Worm (Caenorhabditis elegans) whole organism, young adult: ENCODE measurements around the gene W10C6.2.
"Not testable (repeated sequence)": the region's sequence is repeated elsewhere in the genome, so short reads cannot be mapped to it uniquely, and the experiment has no call there.

Source experiments
- B0035.1 ChIP-seq: sonication (generic microtip); optimal IDR thresholded peaks from 2 replicates; lab custom pipeline; 2016; ENCODE audit warnings: missing genetic modification characterization, mild to moderate bottlenecking, missing compliant biosample characterization, missing genotype, missing genetic modification reagents
- C06A6.2 ChIP-seq: fragments of 200-800 bp; sonication (Bioruptor generic); conservative IDR thresholded peaks from 2 replicates; pipeline ENCODE4 v1.3.6; 2022; ENCODE audit warnings: missing genetic modification characterization, missing compliant biosample characterization
- F37B4.10 ChIP-seq: fragments of 200-800 bp; sonication (Bioruptor generic); IDR thresholded peaks from 2 replicates; pipeline ENCODE4 v1.3.6; 2022; ENCODE audit warnings: missing genetic modification characterization, missing compliant biosample characterization
- F49E8.2 ChIP-seq: sonication (generic microtip); optimal IDR thresholded peaks from 3 replicates; lab custom pipeline; 2017; ENCODE audit warnings: missing genetic modification characterization, mild to moderate bottlenecking, missing compliant biosample characterization, antibody characterized with exemption, moderate library complexity; ENCODE audit not compliant: insufficient read depth
- F55B11.4 ChIP-seq: sonication (generic microtip); optimal IDR thresholded peaks from 2 replicates; lab custom pipeline; 2016; ENCODE audit warnings: missing compliant biosample characterization, missing genetic modification characterization, borderline replicate concordance; ENCODE audit not compliant: insufficient read depth
- Y67H2A.10 ChIP-seq: fragments of 200-800 bp; sonication (Bioruptor generic); conservative IDR thresholded peaks from 2 replicates; pipeline ENCODE4 v1.3.6; 2022; ENCODE audit warnings: missing genetic modification reagents, missing genetic modification characterization, missing compliant biosample characterization
- akir-1 ChIP-seq: fragments of 200-800 bp; sonication (Bioruptor generic); optimal IDR thresholded peaks from 2 replicates; lab custom pipeline; 2018; ENCODE audit warnings: mild to moderate bottlenecking, missing genetic modification characterization, moderate library complexity, missing compliant biosample characterization
- aptf-2 ChIP-seq: fragments of 200-800 bp; sonication (Bioruptor generic); conservative IDR thresholded peaks from 2 replicates; pipeline ENCODE4 v1.3.6; 2022; ENCODE audit warnings: missing genetic modification reagents, missing genetic modification characterization, missing compliant biosample characterization
- athp-1 ChIP-seq: sonication (generic microtip); optimal IDR thresholded peaks from 2 replicates; lab custom pipeline; 2017; ENCODE audit warnings: mild to moderate bottlenecking, missing genetic modification characterization, missing compliant biosample characterization
- attf-5 ChIP-seq: fragments of 200-800 bp; sonication (Bioruptor generic); optimal IDR thresholded peaks from 2 replicates; lab custom pipeline; 2018; ENCODE audit warnings: mild to moderate bottlenecking, missing genetic modification characterization, missing compliant biosample characterization
- attf-6 ChIP-seq: fragments of 200-800 bp; sonication (Bioruptor generic); IDR thresholded peaks from 2 replicates; pipeline ENCODE4 v1.3.6; 2022; ENCODE audit warnings: missing genetic modification reagents, missing genetic modification characterization, missing compliant biosample characterization
- cebp-1 ChIP-seq, 2 experiments: fragments of 200-800 bp in 1 of 2; sonication (Bioruptor generic) in 1 of 2; sonication (generic microtip) in 1 of 2; IDR thresholded peaks in 1 of 2; optimal IDR thresholded peaks in 1 of 2; 2 replicates each; pipeline versions ENCODE4 v1.3.6 to Lab custom; 2017 to 2022; ENCODE audit warnings: missing compliant biosample characterization in 2 of 2, missing genetic modification characterization in 2 of 2, mild to moderate bottlenecking in 1 of 2, missing genetic modification reagents in 1 of 2, moderate library complexity in 1 of 2
- ceh-100 ChIP-seq: fragments of 200-800 bp; sonication (Bioruptor generic); IDR thresholded peaks from 2 replicates; pipeline ENCODE4 v1.3.6; 2022; ENCODE audit warnings: missing genetic modification reagents, missing genetic modification characterization, missing compliant biosample characterization
- ceh-58 ChIP-seq: fragments of 200-800 bp; sonication (Bioruptor generic); IDR thresholded peaks from 2 replicates; pipeline ENCODE4 v1.3.6; 2022; ENCODE audit warnings: missing genetic modification characterization, missing compliant biosample characterization
- ceh-91 ChIP-seq: fragments of 200-800 bp; sonication (Bioruptor generic); IDR thresholded peaks from 2 replicates; pipeline ENCODE4 v1.3.6; 2022; ENCODE audit warnings: missing genetic modification reagents, missing genetic modification characterization, missing compliant biosample characterization
- chd-7 ChIP-seq: sonication (generic microtip); optimal IDR thresholded peaks from 2 replicates; lab custom pipeline; 2016; ENCODE audit warnings: mild to moderate bottlenecking, missing genetic modification characterization, moderate library complexity, missing compliant biosample characterization
- dox-1 ChIP-seq: fragments of 200-800 bp; sonication (Bioruptor generic); IDR thresholded peaks from 2 replicates; pipeline ENCODE4 v1.3.6; 2022; ENCODE audit warnings: missing genetic modification reagents, missing genetic modification characterization, missing compliant biosample characterization
- dpff-1 ChIP-seq: sonication (generic microtip); optimal IDR thresholded peaks from 2 replicates; lab custom pipeline; 2017; ENCODE audit warnings: mild to moderate bottlenecking, missing genetic modification characterization, missing compliant biosample characterization
- egl-18 ChIP-seq: fragments of 200-800 bp; sonication (Bioruptor generic); IDR thresholded peaks from 2 replicates; pipeline ENCODE4 v1.3.6; 2022; ENCODE audit warnings: missing genetic modification reagents, missing genetic modification characterization, missing compliant biosample characterization
- hlh-12 ChIP-seq: sonication (generic microtip); optimal IDR thresholded peaks from 2 replicates; lab custom pipeline; 2016; ENCODE audit warnings: missing genetic modification characterization, missing compliant biosample characterization
- hsf-1 ChIP-seq: fragments of 200-800 bp; sonication (Bioruptor generic); IDR thresholded peaks from 2 replicates; pipeline ENCODE4 v1.3.6; 2022; ENCODE audit warnings: missing genetic modification reagents, missing genetic modification characterization, missing compliant biosample characterization
- lin-26 ChIP-seq: fragments of 200-800 bp; sonication (Bioruptor generic); IDR thresholded peaks from 2 replicates; pipeline ENCODE4 v1.3.6; 2022; ENCODE audit warnings: missing genetic modification reagents, missing genetic modification characterization, missing compliant biosample characterization
- lin-35 ChIP-seq, 3 experiments: fragments of 150-350 bp in 2 of 3; sonication (generic microtip) in 1 of 3; optimal IDR thresholded peaks; 2 replicates each; lab custom pipeline; 2014 to 2018; ENCODE audit warnings: missing biosample characterization in 3 of 3, missing genetic modification characterization in 3 of 3, missing genetic modification reagents in 3 of 3
- madf-3 ChIP-seq: fragments of 200-800 bp; sonication (Bioruptor generic); IDR thresholded peaks from 2 replicates; pipeline ENCODE4 v1.3.6; 2022; ENCODE audit warnings: missing genetic modification reagents, missing genetic modification characterization, missing compliant biosample characterization
- mcd-1 ChIP-seq: fragments of 200-800 bp; sonication (Bioruptor generic); IDR thresholded peaks from 2 replicates; pipeline ENCODE4 v1.3.6; 2022; ENCODE audit warnings: missing genetic modification reagents, missing genetic modification characterization, missing compliant biosample characterization
- nhr-120 ChIP-seq: fragments of 200-800 bp; sonication (Bioruptor generic); IDR thresholded peaks from 2 replicates; pipeline ENCODE4 v1.3.6; 2022; ENCODE audit warnings: missing genetic modification characterization, missing compliant biosample characterization
- nhr-27 ChIP-seq: fragments of 200-800 bp; sonication (Bioruptor generic); optimal IDR thresholded peaks from 2 replicates; lab custom pipeline; 2018; ENCODE audit warnings: mild to moderate bottlenecking, missing genetic modification characterization, moderate library complexity, missing compliant biosample characterization
- nhr-80 ChIP-seq: sonication (generic microtip); optimal IDR thresholded peaks from 2 replicates; lab custom pipeline; 2016; ENCODE audit warnings: missing genetic modification characterization, missing compliant biosample characterization
- snpc-1.1 ChIP-seq: sonication (generic microtip); optimal IDR thresholded peaks from 2 replicates; lab custom pipeline; 2017; ENCODE audit warnings: missing genetic modification characterization, mild to moderate bottlenecking, missing compliant biosample characterization, antibody characterized with exemption, moderate library complexity, missing genotype, missing genetic modification reagents; ENCODE audit not compliant: insufficient read depth
- snpc-3.4 ChIP-seq: sonication (generic microtip); optimal IDR thresholded peaks from 2 replicates; lab custom pipeline; 2017; ENCODE audit warnings: missing genetic modification characterization, mild to moderate bottlenecking, missing compliant biosample characterization, antibody characterized with exemption, moderate library complexity, missing genotype, missing genetic modification reagents
- snpc-4 ChIP-seq, 5 experiments: fragments of 150-350 bp in 1 of 5; sonication (generic microtip) in 4 of 5; optimal IDR thresholded peaks; 2 replicates each; lab custom pipeline; 2014 to 2018; ENCODE audit warnings: missing genetic modification characterization in 5 of 5, missing biosample characterization in 3 of 5, antibody characterized with exemption in 2 of 5, mild to moderate bottlenecking in 2 of 5, missing compliant biosample characterization in 2 of 5, missing genotype in 2 of 5, moderate library complexity in 2 of 5, missing genetic modification reagents in 1 of 5
- tbp1 ChIP-seq: fragments of 200-800 bp; sonication (Bioruptor generic); optimal IDR thresholded peaks from 2 replicates; lab custom pipeline; 2018; ENCODE audit warnings: mild to moderate bottlenecking, missing genetic modification characterization, missing compliant biosample characterization
- unc-130 ChIP-seq: sonication (generic microtip); optimal IDR thresholded peaks from 2 replicates; lab custom pipeline; 2016; ENCODE audit warnings: missing genetic modification reagents, missing genetic modification characterization, missing compliant biosample characterization
- unc-62 ChIP-seq: fragments of 150-350 bp; optimal IDR thresholded peaks from 2 replicates; lab custom pipeline; 2014; ENCODE audit warnings: missing biosample characterization, missing genetic modification reagents, missing genetic modification characterization
- xnd-1 ChIP-seq: sonication (generic microtip); optimal IDR thresholded peaks from 2 replicates; lab custom pipeline; 2016; ENCODE audit warnings: missing genotype, missing genetic modification reagents, missing genetic modification characterization, missing compliant biosample characterization
- zfh-2 ChIP-seq: fragments of 200-800 bp; sonication (Bioruptor generic); conservative IDR thresholded peaks from 2 replicates; pipeline ENCODE4 v1.3.6; 2022; ENCODE audit warnings: missing genetic modification reagents, missing genetic modification characterization, missing compliant biosample characterization
- zim-3 ChIP-seq: sonication (generic microtip); optimal IDR thresholded peaks from 2 replicates; lab custom pipeline; 2017; ENCODE audit warnings: mild to moderate bottlenecking, missing genetic modification characterization, moderate library complexity, missing compliant biosample characterization
- ztf-18 ChIP-seq: sonication (generic microtip); optimal IDR thresholded peaks from 2 replicates; lab custom pipeline; 2016; ENCODE audit warnings: missing genotype, mild to moderate bottlenecking, missing genetic modification characterization, missing compliant biosample characterization
- ztf-22 ChIP-seq: fragments of 200-800 bp; sonication (Bioruptor generic); optimal IDR thresholded peaks from 2 replicates; lab custom pipeline; 2018; ENCODE audit warnings: mild to moderate bottlenecking, missing genetic modification characterization, moderate library complexity, missing compliant biosample characterization
- ztf-26 ChIP-seq: sonication (generic microtip); optimal IDR thresholded peaks from 2 replicates; lab custom pipeline; 2017; ENCODE audit warnings: missing genetic modification characterization, missing compliant biosample characterization
- ztf-6 ChIP-seq: fragments of 200-800 bp; sonication (Bioruptor generic); IDR thresholded peaks from 2 replicates; pipeline ENCODE4 v1.3.6; 2022; ENCODE audit warnings: missing genetic modification reagents, missing genetic modification characterization, missing compliant biosample characterization

W10C6.2 gene

DNA sequence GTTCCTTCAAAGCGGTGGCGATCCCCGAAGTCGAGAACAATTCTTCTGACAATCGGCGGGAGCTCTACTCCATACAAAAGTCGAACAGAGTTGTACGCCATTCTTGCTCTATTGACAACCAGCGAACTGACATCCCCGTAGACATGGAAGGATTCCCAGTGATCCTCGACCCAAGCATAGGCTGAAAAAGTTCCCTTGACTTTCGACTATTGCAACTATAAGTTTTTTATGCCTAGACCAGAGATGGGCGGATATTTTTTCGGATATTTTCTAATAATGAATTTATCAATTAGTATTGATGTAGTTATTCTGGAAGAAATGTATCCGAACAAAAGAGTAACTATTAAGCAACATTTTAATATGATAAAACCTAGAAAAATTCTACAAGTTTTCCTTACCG, at the start of gene W10C6.2:
W10C6.2 (minus strand) TSS at position 101 of the 400 bp plus-strand sequence.
- not testable (repeated sequence) for TF ChIP-seq ztf-26; madf-3 (GFP tag; lab: Robert Waterston, UW); unc-130 (GFP tag; lab: Kevin White, UChicago)

DNA sequence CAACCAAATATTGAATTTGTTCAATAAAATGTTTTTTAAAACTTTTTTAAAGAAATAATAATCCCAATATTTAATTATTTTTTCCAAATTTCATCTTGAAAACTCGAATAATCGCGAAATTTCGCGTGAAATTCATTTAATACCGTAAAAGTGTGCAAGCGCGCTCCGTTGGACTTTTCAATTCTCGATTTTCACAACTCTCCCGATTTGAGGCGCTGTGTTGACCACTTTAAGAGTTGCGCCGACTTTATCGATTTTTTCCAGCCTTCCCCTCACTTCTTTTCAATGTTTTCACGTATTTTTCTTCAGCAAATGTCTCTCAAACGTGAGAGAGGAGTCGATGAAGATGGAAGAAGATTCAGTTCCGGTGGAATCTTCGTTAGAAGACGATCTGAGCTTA, 48.8 kb upstream of the W10C6.2 start:
- peak; percentile 65 for TF ChIP-seq mcd-1 (GFP tag; lab: Robert Waterston, UW)

DNA sequence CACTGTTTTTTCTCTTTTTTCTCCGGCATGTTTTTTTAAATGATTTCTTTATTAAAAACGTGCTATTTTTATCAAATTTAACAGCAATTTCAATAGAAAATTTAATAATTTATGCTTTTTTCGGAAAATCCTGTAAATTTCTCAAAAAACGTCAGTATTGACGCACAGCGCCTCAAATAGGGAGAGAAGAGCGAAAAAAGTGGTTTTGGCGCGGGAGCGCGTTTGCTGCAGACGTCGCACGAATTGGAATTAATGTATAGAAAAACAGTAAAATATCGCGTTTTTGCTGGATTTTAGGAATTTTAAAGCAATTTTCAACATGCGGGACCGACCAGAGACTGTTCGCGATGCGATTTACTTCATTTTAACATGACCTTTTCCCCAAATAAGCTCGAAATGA, 47.2 kb upstream of the W10C6.2 start:
- TF ChIP-seq snpc-4 (GFP tag; optimal IDR thresholded peaks at IDR 0.05; lab: Kevin White, UChicago): not testable (repeated sequence)
- peak in 1 of 4 experiments; percentile 31 for TF ChIP-seq snpc-4 (tag; optimal IDR thresholded peaks at IDR 0.05; lab: Kevin White, UChicago)
- peak; percentile 35 for TF ChIP-seq attf-5 (GFP tag; lab: Kevin White, UChicago)
- peak; percentile 80 for TF ChIP-seq ceh-100 (GFP tag; lab: Robert Waterston, UW)
- TF ChIP-seq mcd-1 (GFP tag; lab: Robert Waterston, UW): peak; percentile 75
- peak; percentile 58 for TF ChIP-seq dox-1

DNA sequence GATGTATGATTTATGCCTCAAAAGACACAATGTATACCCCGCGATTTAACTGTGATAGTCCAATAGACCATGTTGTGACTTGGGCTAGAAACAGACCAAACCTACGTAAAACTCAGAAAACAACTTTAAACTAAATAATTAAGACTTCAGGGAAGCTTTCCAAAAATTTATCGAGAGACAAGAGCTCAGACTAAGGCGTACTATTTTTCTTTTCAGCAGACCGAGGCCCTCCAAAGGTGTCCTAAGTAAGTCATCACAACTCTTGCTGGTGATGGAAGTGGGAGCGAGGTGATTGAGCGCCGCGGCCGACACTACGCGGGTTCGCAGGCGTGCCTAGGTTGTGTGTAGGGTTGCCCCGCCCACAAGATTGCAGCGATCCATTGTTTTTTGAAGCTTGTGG, 45.3 kb upstream of the W10C6.2 start:
- peak; percentile 29 for TF ChIP-seq chd-7 (tag; lab: Kevin White, UChicago)
- TF ChIP-seq ztf-22 (GFP tag; lab: Kevin White, UChicago): no peak
- no peak for TF ChIP-seq nhr-120 (GFP tag; lab: Robert Waterston, UW)
- TF ChIP-seq ztf-18: peak; percentile 57
- peak; percentile 28; the same call in 1 of the 2 replicates for TF ChIP-seq C06A6.2 (GFP tag; lab: Robert Waterston, UW)
- peak; percentile 89 for TF ChIP-seq F49E8.2 (tag; lab: Kevin White, UChicago)
- TF ChIP-seq nhr-80 (tag; lab: Kevin White, UChicago): peak; percentile 1
- peak; percentile 80 for TF ChIP-seq dpff-1 (tag; lab: Kevin White, UChicago)
- no peak for TF ChIP-seq Y67H2A.10 (GFP tag; lab: Robert Waterston, UW)
- TF ChIP-seq akir-1 (GFP tag; lab: Kevin White, UChicago): no peak
- 0 out of 2 replicates have a peak, but pooled peaks have one; percentile 51 for TF ChIP-seq aptf-2 (GFP tag; lab: Robert Waterston, UW)
- TF ChIP-seq nhr-27 (tag; lab: Kevin White, UChicago): no peak
- peak; percentile 78 for TF ChIP-seq athp-1 (tag; lab: Kevin White, UChicago)
- TF ChIP-seq tbp1 (GFP tag; lab: Kevin White, UChicago): peak; percentile 82
- TF ChIP-seq egl-18 (GFP tag; lab: Robert Waterston, UW): no peak
- TF ChIP-seq ceh-58 (GFP tag; lab: Robert Waterston, UW): no peak
- peak in 1 of 3 experiments; percentile 32 for TF ChIP-seq lin-35 (GFP tag; optimal IDR thresholded peaks at IDR 0.05; lab: Kevin White, UChicago)
- no peak for TF ChIP-seq hlh-12
- peak; percentile 95 for TF ChIP-seq attf-6 (GFP tag; lab: Robert Waterston, UW)
- TF ChIP-seq lin-26 (GFP tag; lab: Robert Waterston, UW): peak; percentile 67; the same call in 1 of the 2 replicates
- peak; percentile 90 for TF ChIP-seq zfh-2 (GFP tag; lab: Robert Waterston, UW)
- TF ChIP-seq snpc-1.1: peak; percentile 99
- peak; percentile 98 for TF ChIP-seq snpc-3.4 (tag; lab: Kevin White, UChicago)
- TF ChIP-seq hsf-1: peak; percentile 69; the same call in 1 of the 2 replicates
- no peak for TF ChIP-seq unc-62
- TF ChIP-seq B0035.1: no peak
- no peak for TF ChIP-seq cebp-1 (GFP tag; IDR thresholded peaks at IDR 0.05; lab: Robert Waterston, UW)
- TF ChIP-seq cebp-1 (tag; optimal IDR thresholded peaks at IDR 0.05; lab: Kevin White, UChicago): peak; percentile 56
- TF ChIP-seq ceh-91 (GFP tag; lab: Robert Waterston, UW): peak; percentile 67
- TF ChIP-seq zim-3 (tag; lab: Kevin White, UChicago): no peak
- TF ChIP-seq xnd-1 (tag; lab: Kevin White, UChicago): peak; percentile 72
- peak; percentile 67; the same call in 1 of the 2 replicates for TF ChIP-seq ztf-6
- no peak for TF ChIP-seq F37B4.10 (GFP tag; lab: Robert Waterston, UW)
- TF ChIP-seq F55B11.4 (tag; lab: Kevin White, UChicago): no peak
- TF ChIP-seq ztf-26: no peak
